Worm (Caenorhabditis elegans) whole organism, young adult: ENCODE measurements around the gene srt-27.

Source experiments
- B0019.2 ChIP-seq: fragments of 200-800 bp; sonication (Bioruptor generic); conservative IDR thresholded peaks from 2 replicates; pipeline ENCODE4 v1.3.6; 2022; ENCODE audit warnings: missing genetic modification reagents, missing genetic modification characterization, missing compliant biosample characterization
- D2030.7 ChIP-seq: fragments of 200-800 bp; sonication (Bioruptor generic); IDR thresholded peaks from 2 replicates; pipeline ENCODE4 v1.3.6; 2022; ENCODE audit warnings: missing genetic modification reagents, missing genetic modification characterization, missing compliant biosample characterization
- F39B2.1 ChIP-seq: fragments of 200-800 bp; sonication (Bioruptor generic); IDR thresholded peaks from 2 replicates; pipeline ENCODE4 v1.3.6; 2022; ENCODE audit warnings: missing genetic modification reagents, missing genetic modification characterization, missing compliant biosample characterization
- F52B5.7 ChIP-seq: sonication (generic microtip); optimal IDR thresholded peaks from 2 replicates; lab custom pipeline; 2016; ENCODE audit warnings: mild to moderate bottlenecking, missing genetic modification characterization, missing compliant biosample characterization
- F55B11.4 ChIP-seq: sonication (generic microtip); optimal IDR thresholded peaks from 2 replicates; lab custom pipeline; 2016; ENCODE audit warnings: missing compliant biosample characterization, missing genetic modification characterization, borderline replicate concordance; ENCODE audit not compliant: insufficient read depth
- K11D2.4 ChIP-seq: fragments of 200-800 bp; sonication (Bioruptor generic); IDR thresholded peaks from 2 replicates; pipeline ENCODE4 v1.3.6; 2022; ENCODE audit warnings: missing genetic modification reagents, missing genetic modification characterization, missing compliant biosample characterization
- T26A5.8 ChIP-seq: sonication (generic microtip); optimal IDR thresholded peaks from 2 replicates; lab custom pipeline; 2016; ENCODE audit warnings: missing genetic modification characterization, missing compliant biosample characterization
- Y53F4B.3 ChIP-seq: fragments of 200-800 bp; sonication (Bioruptor generic); IDR thresholded peaks from 2 replicates; pipeline ENCODE4 v1.3.6; 2022; ENCODE audit warnings: missing genetic modification reagents, missing genetic modification characterization, missing compliant biosample characterization
- aptf-3 ChIP-seq: fragments of 200-800 bp; sonication (Bioruptor generic); IDR thresholded peaks from 2 replicates; pipeline ENCODE4 v1.3.6; 2022; ENCODE audit warnings: missing genetic modification characterization, missing compliant biosample characterization
- attf-5 ChIP-seq: fragments of 200-800 bp; sonication (Bioruptor generic); optimal IDR thresholded peaks from 2 replicates; lab custom pipeline; 2018; ENCODE audit warnings: mild to moderate bottlenecking, missing genetic modification characterization, missing compliant biosample characterization
- attf-6 ChIP-seq: fragments of 200-800 bp; sonication (Bioruptor generic); IDR thresholded peaks from 2 replicates; pipeline ENCODE4 v1.3.6; 2022; ENCODE audit warnings: missing genetic modification reagents, missing genetic modification characterization, missing compliant biosample characterization
- bed-2 ChIP-seq: fragments of 200-800 bp; sonication (Bioruptor generic); IDR thresholded peaks from 2 replicates; pipeline ENCODE4 v1.3.6; 2022; ENCODE audit warnings: missing genetic modification reagents, missing genetic modification characterization, missing compliant biosample characterization
- ccch-3 ChIP-seq: fragments of 200-800 bp; sonication (Bioruptor generic); optimal IDR thresholded peaks from 2 replicates; lab custom pipeline; 2018; ENCODE audit warnings: mild to moderate bottlenecking, missing genetic modification characterization, missing compliant biosample characterization
- cebp-1 ChIP-seq, 2 experiments: fragments of 200-800 bp in 1 of 2; sonication (Bioruptor generic) in 1 of 2; sonication (generic microtip) in 1 of 2; IDR thresholded peaks in 1 of 2; optimal IDR thresholded peaks in 1 of 2; 2 replicates each; pipeline versions ENCODE4 v1.3.6 to Lab custom; 2017 to 2022; ENCODE audit warnings: missing compliant biosample characterization in 2 of 2, missing genetic modification characterization in 2 of 2, mild to moderate bottlenecking in 1 of 2, missing genetic modification reagents in 1 of 2, moderate library complexity in 1 of 2
- cebp-2 ChIP-seq: fragments of 200-800 bp; sonication (Bioruptor generic); IDR thresholded peaks from 2 replicates; pipeline ENCODE4 v1.3.6; 2022; ENCODE audit warnings: missing genetic modification characterization, missing compliant biosample characterization
- ceh-58 ChIP-seq: fragments of 200-800 bp; sonication (Bioruptor generic); IDR thresholded peaks from 2 replicates; pipeline ENCODE4 v1.3.6; 2022; ENCODE audit warnings: missing genetic modification characterization, missing compliant biosample characterization
- ceh-79 ChIP-seq: sonication (generic microtip); optimal IDR thresholded peaks from 2 replicates; lab custom pipeline; 2017; ENCODE audit warnings: mild to moderate bottlenecking, missing genetic modification characterization, missing compliant biosample characterization
- dox-1 ChIP-seq: fragments of 200-800 bp; sonication (Bioruptor generic); IDR thresholded peaks from 2 replicates; pipeline ENCODE4 v1.3.6; 2022; ENCODE audit warnings: missing genetic modification reagents, missing genetic modification characterization, missing compliant biosample characterization
- efl-1 ChIP-seq: fragments of 150-350 bp; optimal IDR thresholded peaks from 2 replicates; lab custom pipeline; 2014; ENCODE audit warnings: missing biosample characterization, missing genetic modification reagents, missing genetic modification characterization
- egl-44 ChIP-seq: fragments of 200-800 bp; sonication (Bioruptor generic); IDR thresholded peaks from 2 replicates; pipeline ENCODE4 v1.3.6; 2022; ENCODE audit warnings: missing genetic modification reagents, missing genetic modification characterization, missing compliant biosample characterization
- ets-4 ChIP-seq: fragments of 200-800 bp; sonication (Bioruptor generic); optimal IDR thresholded peaks from 2 replicates; lab custom pipeline; 2018; ENCODE audit warnings: mild to moderate bottlenecking, missing genetic modification characterization, missing compliant biosample characterization
- gei-17 ChIP-seq: fragments of 200-800 bp; sonication (Bioruptor generic); optimal IDR thresholded peaks from 2 replicates; lab custom pipeline; 2018; ENCODE audit warnings: mild to moderate bottlenecking, missing genetic modification characterization, missing compliant biosample characterization
- lin-54 ChIP-seq: fragments of 200-800 bp; sonication (Bioruptor generic); optimal IDR thresholded peaks from 2 replicates; lab custom pipeline; 2018; ENCODE audit warnings: mild to moderate bottlenecking, missing genetic modification characterization, missing compliant biosample characterization
- lir-1 ChIP-seq: fragments of 200-800 bp; sonication (Bioruptor generic); conservative IDR thresholded peaks from 2 replicates; pipeline ENCODE4 v1.3.6; 2022; ENCODE audit warnings: missing genetic modification reagents, missing genetic modification characterization, missing compliant biosample characterization
- lsl-1 ChIP-seq: fragments of 200-800 bp; sonication (Bioruptor generic); optimal IDR thresholded peaks from 2 replicates; lab custom pipeline; 2018; ENCODE audit warnings: mild to moderate bottlenecking, missing genetic modification characterization, moderate library complexity, missing compliant biosample characterization
- mes-4 ChIP-seq: sonication (generic microtip); optimal IDR thresholded peaks from 2 replicates; lab custom pipeline; 2016; ENCODE audit warnings: missing genotype, missing genetic modification characterization, missing compliant biosample characterization
- nfya-1 ChIP-seq: sonication (generic microtip); optimal IDR thresholded peaks from 2 replicates; lab custom pipeline; 2017; ENCODE audit warnings: antibody characterized with exemption, missing compliant biosample characterization, missing genetic modification characterization, borderline replicate concordance; ENCODE audit not compliant: insufficient read depth
- nfya-2 ChIP-seq: fragments of 200-800 bp; sonication (Bioruptor generic); IDR thresholded peaks from 2 replicates; pipeline ENCODE4 v1.3.6; 2022; ENCODE audit warnings: missing genetic modification reagents, missing genetic modification characterization, missing compliant biosample characterization
- nhr-27 ChIP-seq: fragments of 200-800 bp; sonication (Bioruptor generic); optimal IDR thresholded peaks from 2 replicates; lab custom pipeline; 2018; ENCODE audit warnings: mild to moderate bottlenecking, missing genetic modification characterization, moderate library complexity, missing compliant biosample characterization
- nhr-80 ChIP-seq: sonication (generic microtip); optimal IDR thresholded peaks from 2 replicates; lab custom pipeline; 2016; ENCODE audit warnings: missing genetic modification characterization, missing compliant biosample characterization
- snpc-1.3 ChIP-seq: sonication (generic microtip); optimal IDR thresholded peaks from 2 replicates; lab custom pipeline; 2017; ENCODE audit warnings: missing genetic modification characterization, mild to moderate bottlenecking, missing compliant biosample characterization, antibody characterized with exemption, moderate library complexity, missing genotype, missing genetic modification reagents; ENCODE audit not compliant: insufficient read depth
- zim-3 ChIP-seq: sonication (generic microtip); optimal IDR thresholded peaks from 2 replicates; lab custom pipeline; 2017; ENCODE audit warnings: mild to moderate bottlenecking, missing genetic modification characterization, moderate library complexity, missing compliant biosample characterization
- ztf-22 ChIP-seq: fragments of 200-800 bp; sonication (Bioruptor generic); optimal IDR thresholded peaks from 2 replicates; lab custom pipeline; 2018; ENCODE audit warnings: mild to moderate bottlenecking, missing genetic modification characterization, moderate library complexity, missing compliant biosample characterization
- ztf-3 ChIP-seq: fragments of 200-800 bp; sonication (Bioruptor generic); optimal IDR thresholded peaks from 2 replicates; lab custom pipeline; 2018; ENCODE audit warnings: mild to moderate bottlenecking, missing genetic modification characterization, missing compliant biosample characterization
- ztf-6 ChIP-seq: fragments of 200-800 bp; sonication (Bioruptor generic); IDR thresholded peaks from 2 replicates; pipeline ENCODE4 v1.3.6; 2022; ENCODE audit warnings: missing genetic modification reagents, missing genetic modification characterization, missing compliant biosample characterization

srt-27 gene

ce11 chrV:2720763-2721162 is at the start of gene srt-27:
Gene srt-27 (minus strand): TSS chrV:2720863.
- TF ChIP-seq T26A5.8: no peak
- no peak for TF ChIP-seq mes-4 (tag; lab: Kevin White, UChicago)
- no peak for TF ChIP-seq aptf-3
- TF ChIP-seq F52B5.7 (tag; lab: Kevin White, UChicago): no peak
- TF ChIP-seq ztf-3 (GFP tag; lab: Kevin White, UChicago): no peak
- no peak for TF ChIP-seq lsl-1 (GFP tag; lab: Kevin White, UChicago)
- TF ChIP-seq ztf-22 (GFP tag; lab: Kevin White, UChicago): no peak
- no peak for TF ChIP-seq lin-54 (GFP tag; lab: Kevin White, UChicago)
- TF ChIP-seq nfya-1 (tag; lab: Kevin White, UChicago): no peak
- TF ChIP-seq Y53F4B.3: no peak
- TF ChIP-seq ztf-6: no peak
- TF ChIP-seq egl-44 (GFP tag; lab: Robert Waterston, UW): no peak
- TF ChIP-seq ceh-79 (tag; lab: Kevin White, UChicago): no peak
- TF ChIP-seq efl-1 (GFP tag; lab: Kevin White, UChicago): no peak

DNA sequence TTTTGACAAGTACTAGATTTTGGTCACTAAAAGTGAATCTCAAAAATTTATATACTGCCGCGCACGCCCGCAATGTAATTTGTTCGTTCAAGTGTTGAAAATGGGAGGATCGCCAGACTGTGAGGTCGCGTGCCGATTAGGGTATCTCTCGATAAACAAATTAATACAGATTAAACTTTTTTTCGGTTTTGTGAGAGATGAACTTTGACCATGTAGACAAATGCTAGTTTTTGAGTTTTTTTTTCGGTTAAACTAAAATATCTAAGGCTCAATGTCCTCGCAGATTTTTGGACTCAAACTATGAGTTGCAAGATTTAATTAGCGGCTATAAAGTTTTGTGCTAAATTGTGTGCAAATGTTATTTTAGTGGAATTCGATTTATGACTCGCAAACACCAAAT is 49.1 kb upstream of the srt-27 start, which contains the start of gene dhs-15:
Gene dhs-15, minus strand, starts transcription at position 101 of the 400 bp plus-strand sequence.
- no peak for TF ChIP-seq attf-5
- TF ChIP-seq ceh-58: no peak
- no peak for TF ChIP-seq nfya-2 (GFP tag; lab: Robert Waterston, UW)
- TF ChIP-seq bed-2 (GFP tag; lab: Robert Waterston, UW): no peak
- TF ChIP-seq F39B2.1 (GFP tag; lab: Robert Waterston, UW): no peak
- TF ChIP-seq ets-4 (GFP tag; lab: Kevin White, UChicago): no peak

- TF ChIP-seq lir-1 (GFP tag; lab: Robert Waterston, UW) (no peak), nhr-27 (no peak), gei-17 (no peak), T26A5.8 (no peak)
These were observed 46.8 kb upstream of the srt-27 start, which contains the start of gene R05D8.9 for ce11 chrV:2767465-2767864. Gene R05D8.9 (minus strand): TSS chrV:2767565.

DNA sequence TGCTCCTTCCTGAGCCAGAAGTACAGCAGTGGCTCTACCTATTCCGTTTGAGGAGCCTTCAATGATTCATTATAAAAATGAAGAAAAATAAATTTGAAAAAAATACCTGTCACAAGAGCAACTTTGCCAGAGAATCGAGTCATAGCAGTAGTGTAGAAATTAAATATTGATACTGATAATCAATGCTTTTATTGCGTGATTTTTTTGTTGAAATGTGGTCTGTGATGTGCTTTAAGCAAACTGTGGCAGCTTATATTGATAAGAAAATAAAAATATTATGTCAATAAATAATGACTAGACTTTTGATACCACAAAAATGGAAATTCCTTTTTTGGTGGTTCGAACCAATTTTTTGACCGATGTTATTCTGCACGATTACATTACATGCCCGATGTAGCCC is 44.4 kb upstream of the srt-27 start, which contains the start of gene dhs-14:
Gene dhs-14, minus strand, starts transcription at position 149 of the 400 bp plus-strand sequence.
- TF ChIP-seq ccch-3 (GFP tag; lab: Kevin White, UChicago) (no peak), D2030.7 (GFP tag; lab: Robert Waterston, UW) (no peak), dox-1 (GFP tag; lab: Robert Waterston, UW) (0 out of 2 replicates have a peak, but pooled peaks have one; percentile 23), attf-6 (GFP tag; lab: Robert Waterston, UW) (no peak), B0019.2 (GFP tag; lab: Robert Waterston, UW) (no peak), nhr-80 (peak; percentile 83)

DNA sequence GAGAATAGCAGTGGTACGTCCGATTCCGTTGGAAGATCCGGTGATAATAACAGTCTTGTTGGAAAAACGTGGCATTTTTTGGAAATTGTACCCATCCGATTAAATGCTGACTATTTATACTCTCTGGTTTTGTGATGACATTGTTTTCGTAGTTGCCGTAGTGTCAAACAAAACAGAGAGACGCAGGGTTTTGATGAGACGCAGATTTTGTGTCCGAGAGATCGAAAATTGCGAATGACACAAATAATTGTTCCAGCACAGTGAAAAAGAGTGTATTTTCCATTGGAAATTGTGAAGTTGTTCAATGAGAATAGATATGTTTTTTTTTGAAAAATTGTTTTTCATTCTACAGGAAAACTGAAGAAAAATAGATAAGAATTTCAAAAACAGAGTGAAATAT is 42.4 kb upstream of the srt-27 start, which contains the start of gene R05D8.7:
Gene R05D8.7, minus strand, starts transcription at position 104 of the 400 bp plus-strand sequence.
- TF ChIP-seq F55B11.4 (tag; lab: Kevin White, UChicago): no peak
- no peak for TF ChIP-seq K11D2.4 (GFP tag; lab: Robert Waterston, UW)
- no peak for TF ChIP-seq cebp-1 (GFP tag; IDR thresholded peaks at IDR 0.05; lab: Robert Waterston, UW)
- TF ChIP-seq cebp-1 (tag; optimal IDR thresholded peaks at IDR 0.05; lab: Kevin White, UChicago): no peak
- TF ChIP-seq snpc-1.3 (tag; lab: Kevin White, UChicago): no peak
- no peak for TF ChIP-seq zim-3
- TF ChIP-seq cebp-2 (GFP tag; lab: Robert Waterston, UW): no peak
